Worm (Caenorhabditis elegans) whole organism, L4 larva: ENCODE data around the gene nhr-208.

ENCODE experiments used
- D1046.2 ChIP-seq: fragments of 200-800 bp; sonication (Bioruptor generic); IDR thresholded peaks from 2 replicates; pipeline ENCODE4 v1.3.6; 2022; ENCODE audit warnings: missing genetic modification characterization, missing compliant biosample characterization
- F44E2.7 ChIP-seq: fragments of 200-800 bp; sonication (Bioruptor generic); IDR thresholded peaks from 2 replicates; pipeline ENCODE4 v2.1.2; 2022; ENCODE audit warnings: missing genetic modification characterization, missing compliant biosample characterization
- T20F7.1 ChIP-seq: fragments of 200-800 bp; sonication (Bioruptor generic); optimal IDR thresholded peaks from 2 replicates; lab custom pipeline; 2018; ENCODE audit warnings: mild to moderate bottlenecking, missing genetic modification characterization, missing compliant biosample characterization
- T26A8.4 ChIP-seq: fragments of 200-800 bp; sonication (Bioruptor generic); IDR thresholded peaks from 2 replicates; pipeline ENCODE4 v1.3.6; 2022; ENCODE audit warnings: missing genetic modification characterization, missing compliant biosample characterization
- Y48G9A.11 ChIP-seq: fragments of 200-800 bp; sonication (Bioruptor generic); IDR thresholded peaks from 2 replicates; pipeline ENCODE4 v1.3.6; 2022; ENCODE audit warnings: missing genetic modification reagents, missing genetic modification characterization, missing compliant biosample characterization
- Y5F2A.4 ChIP-seq: fragments of 200-800 bp; sonication (Bioruptor generic); optimal IDR thresholded peaks from 2 replicates; lab custom pipeline; 2018; ENCODE audit warnings: mild to moderate bottlenecking, missing genetic modification characterization, missing compliant biosample characterization
- Y75B8A.6 ChIP-seq: fragments of 200-800 bp; sonication (Bioruptor generic); IDR thresholded peaks from 2 replicates; pipeline ENCODE4 v1.3.6; 2022; ENCODE audit warnings: missing genetic modification reagents, missing genetic modification characterization, missing compliant biosample characterization
- ZK337.2 ChIP-seq: fragments of 200-800 bp; sonication (Bioruptor generic); IDR thresholded peaks from 2 replicates; pipeline ENCODE4 v1.3.6; 2022; ENCODE audit warnings: missing genetic modification reagents, missing genetic modification characterization, missing compliant biosample characterization
- aly-2 ChIP-seq: sonication (generic microtip); optimal IDR thresholded peaks from 2 replicates; lab custom pipeline; 2018; ENCODE audit warnings: missing biosample characterization, missing genetic modification characterization
- arid-1 ChIP-seq: fragments of 200-800 bp; sonication (Bioruptor generic); conservative IDR thresholded peaks from 2 replicates; pipeline ENCODE4 v1.3.6; 2022; ENCODE audit warnings: missing genetic modification reagents, missing genetic modification characterization, missing compliant biosample characterization
- ceh-62 ChIP-seq: sonication (generic microtip); optimal IDR thresholded peaks from 2 replicates; lab custom pipeline; 2017; ENCODE audit warnings: missing biosample characterization, missing genetic modification characterization
- ceh-82 ChIP-seq: sonication (generic microtip); optimal IDR thresholded peaks from 2 replicates; lab custom pipeline; 2017; ENCODE audit warnings: missing biosample characterization, missing genetic modification characterization
- cey-2 ChIP-seq: sonication (generic microtip); optimal IDR thresholded peaks from 3 replicates; lab custom pipeline; 2017; ENCODE audit warnings: missing genetic modification characterization, mild to moderate bottlenecking, missing compliant biosample characterization, antibody characterized with exemption, borderline replicate concordance; ENCODE audit not compliant: insufficient read depth
- ctbp-1 ChIP-seq: fragments of 200-800 bp; sonication (Bioruptor generic); IDR thresholded peaks from 2 replicates; pipeline ENCODE4 v1.3.6; 2022; ENCODE audit warnings: missing genetic modification reagents, missing genetic modification characterization, missing compliant biosample characterization
- daf-8 ChIP-seq: fragments of 200-800 bp; sonication (Bioruptor generic); IDR thresholded peaks from 2 replicates; pipeline ENCODE4 v1.3.6; 2022; ENCODE audit warnings: missing genetic modification characterization, missing compliant biosample characterization
- dmd-6 ChIP-seq: fragments of 200-800 bp; sonication (Bioruptor generic); IDR thresholded peaks from 2 replicates; pipeline ENCODE4 v1.3.6; 2022; ENCODE audit warnings: missing genetic modification reagents, missing genetic modification characterization, missing compliant biosample characterization
- dmd-8 ChIP-seq: fragments of 200-800 bp; sonication (Bioruptor generic); IDR thresholded peaks from 2 replicates; pipeline ENCODE4 v1.3.6; 2022; ENCODE audit warnings: missing genetic modification characterization, missing compliant biosample characterization
- dpl-1 ChIP-seq: fragments of 150-350 bp; optimal IDR thresholded peaks from 2 replicates; lab custom pipeline; 2014; ENCODE audit warnings: missing biosample characterization, missing genetic modification reagents, missing genetic modification characterization
- dve-1 ChIP-seq: sonication (generic microtip); optimal IDR thresholded peaks from 2 replicates; lab custom pipeline; 2017; ENCODE audit warnings: antibody characterized with exemption, mild to moderate bottlenecking, missing genetic modification characterization, missing compliant biosample characterization; ENCODE audit not compliant: insufficient read depth
- egl-43 ChIP-seq: fragments of 200-800 bp; sonication (Bioruptor generic); IDR thresholded peaks from 2 replicates; pipeline ENCODE4 v1.3.6; 2022; ENCODE audit warnings: missing genetic modification reagents, missing genetic modification characterization, missing compliant biosample characterization
- fkh-10 ChIP-seq: fragments of 150-350 bp; optimal IDR thresholded peaks from 2 replicates; lab custom pipeline; 2014; ENCODE audit warnings: missing biosample characterization, missing genetic modification reagents, missing genetic modification characterization
- hlh-11 ChIP-seq: fragments of 200-800 bp; sonication (Bioruptor generic); optimal IDR thresholded peaks from 2 replicates; lab custom pipeline; 2018; ENCODE audit warnings: mild to moderate bottlenecking, missing genetic modification characterization, missing compliant biosample characterization
- hmg-1.1 ChIP-seq: fragments of 200-800 bp; sonication (Bioruptor generic); IDR thresholded peaks from 2 replicates; pipeline ENCODE4 v1.3.6; 2022; ENCODE audit warnings: missing genetic modification reagents, missing genetic modification characterization, missing compliant biosample characterization
- lin-1 ChIP-seq: fragments of 200-800 bp; sonication (Bioruptor generic); IDR thresholded peaks from 2 replicates; pipeline ENCODE4 v1.3.6; 2022; ENCODE audit warnings: missing genetic modification reagents, missing genetic modification characterization, missing compliant biosample characterization
- lin-15B ChIP-seq: fragments of 150-350 bp; sonication (generic microtip); optimal IDR thresholded peaks from 3 replicates; lab custom pipeline; 2014; ENCODE audit warnings: missing biosample characterization, missing genetic modification characterization
- lin-29 ChIP-seq: fragments of 200-800 bp; sonication (Bioruptor generic); IDR thresholded peaks from 2 replicates; pipeline ENCODE4 v1.3.6; 2022; ENCODE audit warnings: missing genetic modification reagents, missing genetic modification characterization, missing compliant biosample characterization
- lin-39 ChIP-seq: fragments of 150-350 bp; optimal IDR thresholded peaks from 2 replicates; lab custom pipeline; 2014; ENCODE audit warnings: missing biosample characterization, missing genetic modification reagents, missing genetic modification characterization
- lir-3 ChIP-seq: sonication (generic microtip); optimal IDR thresholded peaks from 2 replicates; lab custom pipeline; 2016; ENCODE audit warnings: mild to moderate bottlenecking, missing genetic modification characterization, missing compliant biosample characterization
- madf-5 ChIP-seq, 2 experiments: fragments of 200-800 bp; sonication (Bioruptor generic); IDR thresholded peaks; 2 replicates each; pipeline ENCODE4 v1.3.6; 2022; ENCODE audit warnings: missing compliant biosample characterization in 2 of 2, missing genetic modification characterization in 2 of 2
- madf-9 ChIP-seq: fragments of 200-800 bp; sonication (Bioruptor generic); conservative IDR thresholded peaks from 2 replicates; pipeline ENCODE4 v1.3.6; 2022; ENCODE audit warnings: missing genetic modification reagents, missing genetic modification characterization, missing compliant biosample characterization
- mdl-1 ChIP-seq, 2 experiments: fragments of 150-350 bp in 1 of 2; sonication (generic microtip) in 1 of 2; optimal IDR thresholded peaks; 2 replicates each; lab custom pipeline; 2014 to 2017; ENCODE audit warnings: missing biosample characterization in 2 of 2, missing genetic modification characterization in 2 of 2
- mep-1 ChIP-seq: fragments of 150-350 bp; sonication (generic microtip); optimal IDR thresholded peaks from 3 replicates; lab custom pipeline; 2014; ENCODE audit warnings: missing biosample characterization, missing genetic modification characterization
- mes-2 ChIP-seq: sonication (generic microtip); optimal IDR thresholded peaks from 2 replicates; lab custom pipeline; 2016; ENCODE audit warnings: missing genotype, mild to moderate bottlenecking, missing genetic modification characterization, missing compliant biosample characterization; ENCODE audit not compliant: poor library complexity, severe bottlenecking
- mxl-3 ChIP-seq: fragments of 200-800 bp; sonication (Bioruptor generic); optimal IDR thresholded peaks from 2 replicates; lab custom pipeline; 2018; ENCODE audit warnings: mild to moderate bottlenecking, missing genetic modification characterization, missing compliant biosample characterization
- nhr-11 ChIP-seq: fragments of 150-350 bp; optimal IDR thresholded peaks from 2 replicates; lab custom pipeline; 2014; ENCODE audit warnings: missing biosample characterization, missing genetic modification characterization
- nhr-237 ChIP-seq: sonication (generic microtip); optimal IDR thresholded peaks from 2 replicates; lab custom pipeline; 2017; ENCODE audit warnings: missing biosample characterization, missing genetic modification characterization
- nhr-28 ChIP-seq: fragments of 150-350 bp; optimal IDR thresholded peaks from 2 replicates; lab custom pipeline; 2014; ENCODE audit warnings: missing biosample characterization, missing genetic modification characterization
- nhr-41 ChIP-seq: fragments of 200-800 bp; sonication (Bioruptor generic); IDR thresholded peaks from 2 replicates; pipeline ENCODE4 v1.3.6; 2022; ENCODE audit warnings: missing genetic modification reagents, missing genetic modification characterization, missing compliant biosample characterization
- nhr-42 ChIP-seq: fragments of 200-800 bp; sonication (Bioruptor generic); IDR thresholded peaks from 2 replicates; pipeline ENCODE4 v1.3.6; 2022; ENCODE audit warnings: missing genetic modification characterization, missing compliant biosample characterization
- nhr-48 ChIP-seq: sonication (generic microtip); optimal IDR thresholded peaks from 2 replicates; lab custom pipeline; 2016; ENCODE audit warnings: mild to moderate bottlenecking, missing genetic modification characterization, missing compliant biosample characterization
- nhr-6 ChIP-seq: fragments of 150-350 bp; optimal IDR thresholded peaks from 2 replicates; lab custom pipeline; 2014; ENCODE audit warnings: missing biosample characterization, missing genetic modification characterization
- nhr-77 ChIP-seq: fragments of 150-350 bp; optimal IDR thresholded peaks from 2 replicates; lab custom pipeline; 2014; ENCODE audit warnings: missing biosample characterization, missing genetic modification characterization
- php-3 ChIP-seq: fragments of 200-800 bp; sonication (Bioruptor generic); IDR thresholded peaks from 2 replicates; pipeline ENCODE4 v1.3.6; 2022; ENCODE audit warnings: missing genetic modification reagents, missing genetic modification characterization, missing compliant biosample characterization
- rbr-2 ChIP-seq: sonication (generic microtip); optimal IDR thresholded peaks from 2 replicates; lab custom pipeline; 2016; ENCODE audit warnings: missing genotype, missing genetic modification characterization, missing compliant biosample characterization
- saeg-2 ChIP-seq: fragments of 200-800 bp; sonication (Bioruptor generic); IDR thresholded peaks from 2 replicates; pipeline ENCODE4 v1.3.6; 2022; ENCODE audit warnings: missing genetic modification reagents, missing genetic modification characterization, missing compliant biosample characterization
- set-16 ChIP-seq: fragments of 200-800 bp; sonication (Bioruptor generic); IDR thresholded peaks from 2 replicates; pipeline ENCODE4 v1.3.6; 2022; ENCODE audit warnings: missing genetic modification reagents, missing genetic modification characterization, missing compliant biosample characterization
- skn-1 ChIP-seq: fragments of 150-350 bp; optimal IDR thresholded peaks from 2 replicates; lab custom pipeline; 2014; ENCODE audit warnings: missing biosample characterization, missing genetic modification characterization
- snpc-1.2 ChIP-seq: fragments of 200-800 bp; sonication (Bioruptor generic); IDR thresholded peaks from 2 replicates; pipeline ENCODE4 v1.3.6; 2022; ENCODE audit warnings: missing genetic modification reagents, missing genetic modification characterization, missing compliant biosample characterization
- tag-97 ChIP-seq: fragments of 200-800 bp; sonication (Bioruptor generic); IDR thresholded peaks from 2 replicates; pipeline ENCODE4 v1.3.6; 2022; ENCODE audit warnings: missing genetic modification characterization, missing compliant biosample characterization
- tra-1 ChIP-seq: fragments of 200-800 bp; sonication (Bioruptor generic); IDR thresholded peaks from 2 replicates; pipeline ENCODE4 v1.3.6; 2022; ENCODE audit warnings: missing genetic modification reagents, missing genetic modification characterization, missing compliant biosample characterization
- zag-1 ChIP-seq: fragments of 150-350 bp; optimal IDR thresholded peaks from 2 replicates; lab custom pipeline; 2014; ENCODE audit warnings: missing biosample characterization, missing genetic modification characterization
- zfp-3 ChIP-seq: fragments of 200-800 bp; sonication (Bioruptor generic); conservative IDR thresholded peaks from 2 replicates; pipeline ENCODE4 v1.3.6; 2022; ENCODE audit warnings: missing genetic modification reagents, missing genetic modification characterization, missing compliant biosample characterization

Gene nhr-208

DNA sequence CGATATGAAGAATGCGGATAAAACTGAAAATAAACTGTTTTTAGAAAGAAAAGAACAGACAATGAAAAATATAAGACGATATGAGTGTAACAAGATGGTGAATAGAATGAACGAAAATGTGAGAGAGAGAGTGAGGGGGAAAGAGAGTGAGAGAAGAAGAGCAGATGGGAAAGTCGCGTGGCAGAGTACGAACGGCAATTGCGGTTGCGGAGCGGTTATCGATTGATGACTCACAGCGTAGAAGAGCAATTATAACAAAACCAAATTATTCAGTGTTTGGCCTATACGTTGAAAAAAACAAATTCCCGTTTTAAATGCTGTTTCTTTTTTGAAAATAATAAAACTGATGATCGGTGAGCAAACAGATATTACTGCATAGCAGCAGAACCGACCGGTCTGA lies 28.7 kb upstream of the nhr-208 start, which contains the start of gene pqn-53 (continued):
- TF ChIP-seq dmd-6 (GFP tag; lab: Robert Waterston, UW) (0 out of 2 replicates have a peak, but pooled peaks have one; percentile 8), ZK337.2 (GFP tag; lab: Robert Waterston, UW) (no peak), Y5F2A.4 (GFP tag; lab: Kevin White, UChicago) (no peak), dve-1 (tag; lab: Kevin White, UChicago) (peak; percentile 14), php-3 (GFP tag; lab: Robert Waterston, UW) (no peak), hmg-1.1 (GFP tag; lab: Robert Waterston, UW) (0 out of 2 replicates have a peak, but pooled peaks have one; percentile 15), dmd-8 (GFP tag; lab: Robert Waterston, UW) (no peak), ctbp-1 (GFP tag; lab: Robert Waterston, UW) (no peak), D1046.2 (GFP tag; lab: Robert Waterston, UW) (no peak), Y75B8A.6 (GFP tag; lab: Robert Waterston, UW) (no peak), ceh-62 (no peak), lin-1 (no peak), tra-1 (GFP tag; lab: Robert Waterston, UW) (no peak), mep-1 (tag; lab: Kevin White, UChicago) (no peak), zfp-3 (GFP tag; lab: Robert Waterston, UW) (no peak), F44E2.7 (GFP tag; lab: Robert Waterston, UW) (no peak), mes-2 (tag; lab: Kevin White, UChicago) (peak; percentile 22), lin-15B (tag; lab: Kevin White, UChicago) (no peak), nhr-237 (tag; lab: Kevin White, UChicago) (no peak), madf-5 (GFP tag; IDR thresholded peaks at IDR 0.05; lab: Robert Waterston, UW) (no peak), set-16 (GFP tag; lab: Robert Waterston, UW) (no peak), mdl-1 (tag; optimal IDR thresholded peaks at IDR 0.05; lab: Kevin White, UChicago) (peak in 1 of 2 experiments; percentile 59), nhr-11 (tag; lab: Kevin White, UChicago) (peak; percentile 30), zag-1 (tag; lab: Kevin White, UChicago) (no peak), mxl-3 (GFP tag; lab: Kevin White, UChicago) (peak; percentile 26), lin-39 (tag; lab: Kevin White, UChicago) (no peak), hlh-11 (tag; lab: Kevin White, UChicago) (peak; percentile 28), nhr-77 (tag; lab: Kevin White, UChicago) (no peak), aly-2 (tag; lab: Kevin White, UChicago) (no peak), skn-1 (no peak), nhr-42 (GFP tag; lab: Robert Waterston, UW) (no peak), madf-9 (GFP tag; lab: Robert Waterston, UW) (no peak), nhr-41 (no peak), saeg-2 (no peak), fkh-10 (GFP tag; lab: Kevin White, UChicago) (no peak), egl-43 (no peak), daf-8 (no peak), lin-29 (GFP tag; lab: Robert Waterston, UW) (no peak), cey-2 (tag; lab: Kevin White, UChicago) (no peak), ceh-82 (tag; lab: Kevin White, UChicago) (no peak), snpc-1.2 (no peak), dpl-1 (GFP tag; lab: Kevin White, UChicago) (no peak), nhr-6 (tag; lab: Kevin White, UChicago) (peak; percentile 62), T26A8.4 (no peak), tag-97 (no peak), nhr-28 (tag; lab: Kevin White, UChicago) (peak; percentile 26), nhr-48 (tag; lab: Kevin White, UChicago) (no peak), lir-3 (no peak), T20F7.1 (GFP tag; lab: Kevin White, UChicago) (no peak), rbr-2 (tag; lab: Kevin White, UChicago) (no peak), Y48G9A.11 (GFP tag; lab: Robert Waterston, UW) (no peak), arid-1 (0 out of 2 replicates have a peak, but pooled peaks have one; percentile 11)
